Fruit fly (Drosophila melanogaster) whole organism, pupa: ENCODE results near the gene CG15021.

Experiments used
- CG10348 ChIP-seq: fragments of 200-800 bp; sonication (Bioruptor generic); IDR thresholded peaks from 2 replicates; pipeline ENCODE4 v1.3.6; 2022; ENCODE audit warnings: missing biosample characterization, missing genetic modification characterization
- CG12605 ChIP-seq: fragments of 200-800 bp; sonication (Bioruptor generic); IDR thresholded peaks from 2 replicates; pipeline ENCODE4 v1.3.6; 2022; ENCODE audit warnings: missing biosample characterization, missing genetic modification characterization
- CG13204 ChIP-seq: fragments of 200-800 bp; sonication (Bioruptor generic); optimal IDR thresholded peaks from 2 replicates; lab custom pipeline; 2018; ENCODE audit warnings: missing biosample characterization, mild to moderate bottlenecking, missing genetic modification characterization, moderate library complexity
- CG14655 ChIP-seq: fragments of 200-800 bp; sonication (Bioruptor generic); optimal IDR thresholded peaks from 3 replicates; lab custom pipeline; 2017; ENCODE audit warnings: mild to moderate bottlenecking, missing biosample characterization, missing genetic modification reagents, missing genetic modification characterization
- CG15710 ChIP-seq: fragments of 200-800 bp; sonication (Bioruptor generic); optimal IDR thresholded peaks from 2 replicates; lab custom pipeline; 2018; ENCODE audit warnings: missing biosample characterization, mild to moderate bottlenecking, missing genetic modification characterization, moderate library complexity
- CG17806 ChIP-seq: fragments of 200-800 bp; sonication (Bioruptor generic); optimal IDR thresholded peaks from 2 replicates; lab custom pipeline; 2018; ENCODE audit warnings: missing biosample characterization, mild to moderate bottlenecking, missing genetic modification characterization, moderate library complexity
- CG32121 ChIP-seq: fragments of 200-800 bp; sonication (Bioruptor generic); IDR thresholded peaks from 2 replicates; pipeline ENCODE4 v1.3.6; 2022; ENCODE audit warnings: missing biosample characterization, missing genetic modification characterization
- CG34367 ChIP-seq: fragments of 200-800 bp; sonication (Bioruptor generic); optimal IDR thresholded peaks from 2 replicates; lab custom pipeline; 2018; ENCODE audit warnings: missing biosample characterization, mild to moderate bottlenecking, missing genetic modification characterization
- CG4496 ChIP-seq: fragments of 200-800 bp; sonication (Bioruptor generic); IDR thresholded peaks from 3 replicates; pipeline ENCODE4 v1.3.6; 2022; ENCODE audit warnings: missing biosample characterization, missing genetic modification characterization
- CG8159 ChIP-seq: fragments of 200-800 bp; sonication (Bioruptor generic); optimal IDR thresholded peaks from 3 replicates; lab custom pipeline; 2018; ENCODE audit warnings: missing biosample characterization, mild to moderate bottlenecking, missing genetic modification characterization, moderate library complexity
- CG8301 ChIP-seq: fragments of 200-800 bp; sonication (Bioruptor generic); optimal IDR thresholded peaks from 2 replicates; lab custom pipeline; 2018; ENCODE audit warnings: missing biosample characterization, mild to moderate bottlenecking, missing genetic modification characterization
- CG9948 ChIP-seq: fragments of 200-800 bp; sonication (Bioruptor generic); optimal IDR thresholded peaks from 2 replicates; lab custom pipeline; 2018; ENCODE audit warnings: missing biosample characterization, mild to moderate bottlenecking, missing genetic modification characterization, moderate library complexity
- D1 ChIP-seq: fragments of 200-800 bp; sonication (Bioruptor generic); optimal IDR thresholded peaks from 2 replicates; lab custom pipeline; 2018; ENCODE audit warnings: missing biosample characterization, mild to moderate bottlenecking, missing genetic modification characterization, moderate library complexity
- EcR ChIP-seq: fragments of 200-800 bp; sonication (Bioruptor generic); optimal IDR thresholded peaks from 3 replicates; lab custom pipeline; 2019; ENCODE audit warnings: missing biosample characterization, missing genetic modification characterization, mild to moderate bottlenecking, moderate library complexity, missing genetic modification reagents
- Ets98B ChIP-seq: fragments of 200-800 bp; sonication (Bioruptor generic); IDR thresholded peaks from 2 replicates; pipeline ENCODE4 v1.3.6; 2022; ENCODE audit warnings: missing biosample characterization, missing genetic modification characterization
- Pif1A ChIP-seq: fragments of 200-800 bp; sonication (Bioruptor generic); optimal IDR thresholded peaks from 3 replicates; lab custom pipeline; 2016; ENCODE audit warnings: missing biosample characterization, missing genetic modification characterization
- Pif1B ChIP-seq: fragments of 200-800 bp; sonication (Bioruptor generic); optimal IDR thresholded peaks from 3 replicates; lab custom pipeline; 2016; ENCODE audit warnings: missing biosample characterization, missing genetic modification characterization
- Snoo ChIP-seq: fragments of 200-800 bp; sonication (Bioruptor generic); optimal IDR thresholded peaks from 3 replicates; lab custom pipeline; 2017; ENCODE audit warnings: missing biosample characterization, mild to moderate bottlenecking, missing genetic modification characterization, inconsistent platforms
- fd96Ca ChIP-seq: fragments of 200-800 bp; sonication (Bioruptor generic); IDR thresholded peaks from 3 replicates; pipeline ENCODE4 v1.3.6; 2022; ENCODE audit warnings: missing biosample characterization, missing genetic modification characterization
- gl ChIP-seq: fragments of 200-800 bp; sonication (Bioruptor generic); optimal IDR thresholded peaks from 2 replicates; lab custom pipeline; 2018; ENCODE audit warnings: missing biosample characterization, mild to moderate bottlenecking, missing genetic modification characterization
- rn ChIP-seq: fragments of 200-800 bp; sonication (Bioruptor generic); IDR thresholded peaks from 2 replicates; pipeline ENCODE4 v1.3.6; 2022; ENCODE audit warnings: missing biosample characterization, missing genetic modification characterization

CG15021 gene

dm6 chr3L:4413800-4414446 lies 22.6 kb upstream of the CG15021 start:
- TF ChIP-seq CG8159 (tag; lab: Kevin White, UChicago) (no peak), CG13204 (GFP tag; lab: Kevin White, UChicago) (no peak), fd96Ca (GFP tag; lab: Robert Waterston, UW) (peak; percentile 63), EcR (GFP tag; lab: Kevin White, UChicago) (no peak), CG12605 (GFP tag; lab: Robert Waterston, UW) (peak; percentile 73), rn (GFP tag; lab: Robert Waterston, UW) (no peak), CG14655 (GFP tag; lab: Kevin White, UChicago) (no peak), CG17806 (tag; lab: Kevin White, UChicago) (no peak), Pif1A (no peak), Pif1B (GFP tag; lab: Kevin White, UChicago) (no peak), gl (tag; lab: Kevin White, UChicago) (no peak), D1 (no peak), CG8301 (tag; lab: Kevin White, UChicago) (no peak), CG4496 (peak; percentile 65), Ets98B (peak; percentile 59), CG10348 (GFP tag; lab: Robert Waterston, UW) (no peak), CG32121 (peak; percentile 67; the same call in 1 of the 2 replicates), CG15710 (tag; lab: Kevin White, UChicago) (no peak), Snoo (tag; lab: Kevin White, UChicago) (no peak), CG9948 (tag; lab: Kevin White, UChicago) (no peak)

- TF ChIP-seq CG15710 (tag; lab: Kevin White, UChicago) (no peak), Pif1B (GFP tag; lab: Kevin White, UChicago) (no peak), Ets98B (no peak), CG10348 (GFP tag; lab: Robert Waterston, UW) (no peak), Pif1A (no peak), CG4496 (no peak), CG17806 (tag; lab: Kevin White, UChicago) (no peak), CG32121 (no peak), CG8301 (tag; lab: Kevin White, UChicago) (no peak), CG34367 (no peak), fd96Ca (GFP tag; lab: Robert Waterston, UW) (no peak), CG13204 (GFP tag; lab: Kevin White, UChicago) (no peak), gl (tag; lab: Kevin White, UChicago) (no peak), Snoo (tag; lab: Kevin White, UChicago) (no peak)
These were observed 21.9 kb upstream of the CG15021 start for dm6 chr3L:4414579-4414978.

- TF ChIP-seq Pif1A, result no peak
- 0 out of 3 replicates have a peak, but pooled peaks have one; percentile 14 for TF ChIP-seq fd96Ca (GFP tag; lab: Robert Waterston, UW)
- TF ChIP-seq EcR (GFP tag; lab: Kevin White, UChicago), result peak; percentile 60
- TF ChIP-seq, all 21 proteins: peak for 2
These were observed 20.9 kb upstream of the CG15021 start for dm6 chr3L:4415326-4416274.

- no peak for TF ChIP-seq Snoo (tag; lab: Kevin White, UChicago)
- TF ChIP-seq D1, result no peak
- TF ChIP-seq CG10348 (GFP tag; lab: Robert Waterston, UW), result no peak
These were observed 19.5 kb upstream of the CG15021 start for dm6 chr3L:4417068-4417467.

- no peak for TF ChIP-seq CG14655 (GFP tag; lab: Kevin White, UChicago)
- TF ChIP-seq fd96Ca (GFP tag; lab: Robert Waterston, UW), result peak; percentile 46; the same call in 1 of the 3 replicates
These were observed 19.0 kb upstream of the CG15021 start for dm6 chr3L:4417543-4417942.

dm6 chr3L:4421362-4421761 lies 15.2 kb upstream of the CG15021 start, which contains the start of gene CG15020:
TSS of gene CG15020 (plus strand) at chr3L:4421662.
- TF ChIP-seq CG4496, result 0 out of 3 replicates have a peak, but pooled peaks have one; percentile 10
- TF ChIP-seq CG14655 (GFP tag; lab: Kevin White, UChicago), result peak; percentile 56
- no peak for TF ChIP-seq EcR (GFP tag; lab: Kevin White, UChicago)
- no peak for TF ChIP-seq Pif1B (GFP tag; lab: Kevin White, UChicago)
- TF ChIP-seq CG12605 (GFP tag; lab: Robert Waterston, UW), result no peak
- no peak for TF ChIP-seq CG15710 (tag; lab: Kevin White, UChicago)
- TF ChIP-seq, all 21 proteins: peak for 2
